Worm (Caenorhabditis elegans) whole organism, L3 larva: ENCODE results near the gene frpr-8.

Experiments used
- aly-2 ChIP-seq: fragments of 150-350 bp; optimal IDR thresholded peaks from 2 replicates; lab custom pipeline; 2014; ENCODE audit warnings: missing biosample characterization, missing genetic modification characterization
- ceh-9 ChIP-seq: sonication (generic microtip); optimal IDR thresholded peaks from 2 replicates; lab custom pipeline; 2018; ENCODE audit warnings: missing biosample characterization, missing genetic modification characterization
- elt-3 ChIP-seq, 3 experiments: fragments of 150-350 bp in 1 of 3; sonication (generic microtip) in 2 of 3; optimal IDR thresholded peaks; 2 replicates in 2 of 3; 4 replicates in 1 of 3; lab custom pipeline; 2014 to 2017; ENCODE audit warnings: missing biosample characterization in 3 of 3, missing genetic modification characterization in 3 of 3
- fkh-10 ChIP-seq: sonication (generic microtip); optimal IDR thresholded peaks from 2 replicates; lab custom pipeline; 2017; ENCODE audit warnings: missing biosample characterization, missing genetic modification reagents, missing genetic modification characterization
- lin-39 ChIP-seq: fragments of 150-350 bp; optimal IDR thresholded peaks from 2 replicates; lab custom pipeline; 2018; ENCODE audit warnings: missing biosample characterization, missing genetic modification reagents, missing genetic modification characterization
- lsy-12 ChIP-seq: sonication (generic microtip); optimal IDR thresholded peaks from 2 replicates; lab custom pipeline; 2016; ENCODE audit warnings: mild to moderate bottlenecking, missing genetic modification characterization, missing compliant biosample characterization
- nhr-23 ChIP-seq: fragments of 150-350 bp; optimal IDR thresholded peaks from 2 replicates; lab custom pipeline; 2014; ENCODE audit warnings: missing biosample characterization, missing genetic modification reagents, missing genetic modification characterization
- nhr-237 ChIP-seq: fragments of 150-350 bp; optimal IDR thresholded peaks from 2 replicates; lab custom pipeline; 2014; ENCODE audit warnings: missing biosample characterization, missing genetic modification characterization
- skn-1 ChIP-seq: fragments of 150-350 bp; optimal IDR thresholded peaks from 2 replicates; lab custom pipeline; 2014; ENCODE audit warnings: missing biosample characterization, missing genetic modification characterization
- zag-1 ChIP-seq: fragments of 150-350 bp; optimal IDR thresholded peaks from 2 replicates; lab custom pipeline; 2014; ENCODE audit warnings: missing biosample characterization, missing genetic modification characterization

DNA sequence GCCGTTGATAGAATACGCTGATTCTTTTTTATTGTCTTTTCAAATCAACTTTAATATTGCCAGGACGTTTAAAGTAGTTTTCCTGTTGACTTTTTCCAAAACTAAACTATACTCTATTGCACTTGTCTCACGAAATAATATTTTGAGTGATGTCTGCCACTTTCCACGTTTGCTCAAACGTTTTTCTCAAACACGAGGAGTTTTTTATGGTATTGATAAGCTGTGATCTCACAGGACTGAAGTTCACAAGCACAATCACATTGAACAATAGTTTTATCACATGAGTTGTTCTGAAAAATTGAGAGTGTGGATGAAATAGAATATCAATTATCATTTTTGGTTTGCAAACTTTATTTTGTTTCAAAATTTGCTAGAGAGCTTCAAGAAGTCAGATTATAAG lies 22.3 kb downstream of the frpr-8 start:
- TF ChIP-seq lsy-12, result no peak
- TF ChIP-seq lin-39 (tag; lab: Kevin White, UChicago), result no peak
- no peak for TF ChIP-seq aly-2 (tag; lab: Kevin White, UChicago)
- TF ChIP-seq elt-3 (tag; optimal IDR thresholded peaks at IDR 0.05; lab: Kevin White, UChicago), result no peak
- TF ChIP-seq ceh-9, result no peak
- TF ChIP-seq zag-1, result no peak
- no peak for TF ChIP-seq nhr-23
- no peak for TF ChIP-seq skn-1 (tag; lab: Kevin White, UChicago)
- no peak for TF ChIP-seq nhr-237 (tag; lab: Kevin White, UChicago)
- no peak for TF ChIP-seq fkh-10 (GFP tag; lab: Kevin White, UChicago)
